Fruit fly (Drosophila melanogaster) Kc167 (cell line): ENCODE measurements around the gene CG3106.

Source experiments
- Sin3A ChIP-seq: fragments of >200 bp; optimal IDR thresholded peaks from 2 replicates; lab custom pipeline; 2018; ENCODE audit warnings: missing external identifiers
- h ChIP-seq: fragments of >200 bp; optimal IDR thresholded peaks from 3 replicates; lab custom pipeline; 2018; ENCODE audit warnings: missing external identifiers
- insv ChIP-seq: fragments of >200 bp; optimal IDR thresholded peaks from 3 replicates; lab custom pipeline; 2018; ENCODE audit warnings: missing external identifiers

dm6 chrX:9653242-9653641, 9.5 kb downstream of the CG3106 start:
- TF ChIP-seq h (lab: Kevin White, UChicago) (no peak), Sin3A (no peak), insv (lab: Kevin White, UChicago) (no peak)
